Worm (Caenorhabditis elegans): Measurements from ENCODE around the gene asps-1.

Gene asps-1

ce11 chrV:10338305-10338992 is 21.3 kb upstream of the asps-1 start, which contains the start of gene arx-2:
Gene arx-2, minus strand, starts transcription at chrV:10338355.
- TF ChIP-seq ceh-19 (GFP tag; optimal IDR thresholded peaks at IDR 0.05) (no peak), rnt-1 (tag; optimal IDR thresholded peaks at IDR 0.05) (no peak), dve-1 (tag; optimal IDR thresholded peaks at IDR 0.05) (no peak), ttx-3 (tag; optimal IDR thresholded peaks at IDR 0.05) (no peak), unc-42 (tag; optimal IDR thresholded peaks at IDR 0.05) (no peak), K02D7.2 (tag; optimal IDR thresholded peaks at IDR 0.05) (no peak), sox-4 (tag; optimal IDR thresholded peaks at IDR 0.05) (no peak), pqm-1 (tag; optimal IDR thresholded peaks at IDR 0.05) (no peak), ceh-48 (tag; optimal IDR thresholded peaks at IDR 0.05) (no peak), ceh-30 (tag; optimal IDR thresholded peaks at IDR 0.05) (no peak), nhr-11 (tag; optimal IDR thresholded peaks at IDR 0.05) (no peak), pros-1 (tag; optimal IDR thresholded peaks at IDR 0.05) (no peak), ztf-16 (tag; optimal IDR thresholded peaks at IDR 0.05) (no peak), ceh-24 (tag; optimal IDR thresholded peaks at IDR 0.05) (no peak), pag-3 (tag; optimal IDR thresholded peaks at IDR 0.05; ENCODE audit: borderline replicate concordance) (no peak), hlh-8 (tag; optimal IDR thresholded peaks at IDR 0.05) (no peak), lin-11 (tag; optimal IDR thresholded peaks at IDR 0.05) (no peak), ama-1 (optimal IDR thresholded peaks at IDR 0.05) (no peak)

- TF ChIP-seq hlh-13 (GFP tag; optimal IDR thresholded peaks at IDR 0.05), result no peak
- TF ChIP-seq ceh-18 (tag; optimal IDR thresholded peaks at IDR 0.05), result no peak
- TF ChIP-seq unc-86 (tag; optimal IDR thresholded peaks at IDR 0.05), result no peak
- no peak for TF ChIP-seq ets-4 (tag; optimal IDR thresholded peaks at IDR 0.05)
- TF ChIP-seq madf-2 (tag; optimal IDR thresholded peaks at IDR 0.05), result no peak
- no peak for TF ChIP-seq odd-2 (tag; optimal IDR thresholded peaks at IDR 0.05)
- TF ChIP-seq mec-3 (tag; optimal IDR thresholded peaks at IDR 0.05; ENCODE audit: borderline replicate concordance), result no peak
- no peak for TF ChIP-seq ceh-14 (tag; optimal IDR thresholded peaks at IDR 0.05)
- TF ChIP-seq fax-1 (tag; optimal IDR thresholded peaks at IDR 0.05), result no peak
- TF ChIP-seq C38D4.7 (GFP tag; optimal IDR thresholded peaks at IDR 0.05), result no peak
These were observed 16.6 kb upstream of the asps-1 start for ce11 chrV:10333843-10334242.

ce11 chrV:10332012-10332411 is 14.8 kb upstream of the asps-1 start, which contains the start of gene crm-1:
Gene crm-1, minus strand, starts transcription at chrV:10332112.
- no peak for TF ChIP-seq ceh-34 (tag; optimal IDR thresholded peaks at IDR 0.05)
- no peak for TF ChIP-seq F13H6.1 (tag; optimal IDR thresholded peaks at IDR 0.05)

- TF ChIP-seq F13H6.1 (tag; optimal IDR thresholded peaks at IDR 0.05) (no peak), K02D7.2 (tag; optimal IDR thresholded peaks at IDR 0.05) (no peak), rnt-1 (tag; optimal IDR thresholded peaks at IDR 0.05) (no peak), ahr-1 (tag; optimal IDR thresholded peaks at IDR 0.05) (no peak), mec-3 (tag; optimal IDR thresholded peaks at IDR 0.05; ENCODE audit: borderline replicate concordance) (no peak), ama-1 (optimal IDR thresholded peaks at IDR 0.05) (no peak), pha-4 (tag; optimal IDR thresholded peaks at IDR 0.05) (no peak), C08G9.2 (tag; optimal IDR thresholded peaks at IDR 0.05) (no peak)
These were observed 10.9 kb upstream of the asps-1 start for ce11 chrV:10328080-10328479.

- TF ChIP-seq ceh-34 (tag; optimal IDR thresholded peaks at IDR 0.05) (no peak), pros-1 (tag; optimal IDR thresholded peaks at IDR 0.05) (no peak), tbx-2 (tag; optimal IDR thresholded peaks at IDR 0.05) (no peak), ets-4 (tag; optimal IDR thresholded peaks at IDR 0.05) (no peak), ceh-18 (tag; optimal IDR thresholded peaks at IDR 0.05) (no peak)
These were observed 6.3 kb upstream of the asps-1 start for ce11 chrV:10323537-10323936.
